Worm (Caenorhabditis elegans): ENCODE measurements around the gene tmbi-4.

tmbi-4 gene

ce11 chrX:9150269-9150744 lies at the start of gene tmbi-4:
Gene tmbi-4, plus strand, starts transcription at chrX:9150694.
- TF ChIP-seq ceh-82 (tag; optimal IDR thresholded peaks at IDR 0.05) (no peak), skn-1 (tag; optimal IDR thresholded peaks at IDR 0.05) (no peak), unc-62 (GFP tag; optimal IDR thresholded peaks at IDR 0.05 in 1 of 2) (peak in 1 of 2 experiments; percentile 87), unc-62 (tag; optimal IDR thresholded peaks at IDR 0.05) (no peak), mep-1 (tag; optimal IDR thresholded peaks at IDR 0.05) (peak; percentile 74), egl-43 (GFP tag; IDR thresholded peaks at IDR 0.05) (no peak), dmd-9 (GFP tag; IDR thresholded peaks at IDR 0.05) (no peak), lin-1 (GFP tag; IDR thresholded peaks at IDR 0.05) (no peak), hmg-1.1 (GFP tag; IDR thresholded peaks at IDR 0.05) (peak; percentile 44), daf-19 (GFP tag; conservative IDR thresholded peaks at IDR 0.05) (no peak), nhr-11 (tag; optimal IDR thresholded peaks at IDR 0.05) (peak; percentile 51), lin-38 (GFP tag; IDR thresholded peaks at IDR 0.05) (peak; percentile 79), spr-3 (GFP tag; optimal IDR thresholded peaks at IDR 0.05) (no peak), lin-15B (tag; optimal IDR thresholded peaks at IDR 0.05) (no peak), Y75B8A.6 (GFP tag; IDR thresholded peaks at IDR 0.05) (no peak), spr-1 (tag; optimal IDR thresholded peaks at IDR 0.05) (no peak), pqm-1 (tag; optimal IDR thresholded peaks at IDR 0.05) (no peak), ceh-20 (GFP tag; IDR thresholded peaks at IDR 0.05) (peak; percentile 36; the same call in 1 of the 2 replicates), ctbp-1 (GFP tag; IDR thresholded peaks at IDR 0.05) (no peak), aly-2 (tag; optimal IDR thresholded peaks at IDR 0.05) (no peak), madf-9 (GFP tag; conservative IDR thresholded peaks at IDR 0.05) (no peak), nhr-237 (tag; optimal IDR thresholded peaks at IDR 0.05) (no peak), zag-1 (tag; optimal IDR thresholded peaks at IDR 0.05) (no peak), arid-1 (GFP tag; conservative IDR thresholded peaks at IDR 0.05) (no peak), F49E8.2 (tag; optimal IDR thresholded peaks at IDR 0.05; ENCODE audit: borderline replicate concordance) (no peak), lin-13 (GFP tag; optimal IDR thresholded peaks at IDR 0.05) (no peak), php-3 (GFP tag; IDR thresholded peaks at IDR 0.05) (no peak), nhr-102 (tag; optimal IDR thresholded peaks at IDR 0.05) (no peak), ces-1 (GFP tag; optimal IDR thresholded peaks at IDR 0.05) (no peak), F37D6.2 (tag; optimal IDR thresholded peaks at IDR 0.05) (no peak), T26A8.4 (GFP tag; IDR thresholded peaks at IDR 0.05) (no peak), Y105C5A.15 (GFP tag; IDR thresholded peaks at IDR 0.05) (no peak), nhr-25 (tag; optimal IDR thresholded peaks at IDR 0.05; ENCODE audit: borderline replicate concordance, insufficient read depth) (no peak), nhr-42 (GFP tag; IDR thresholded peaks at IDR 0.05) (no peak), mxl-3 (GFP tag; optimal IDR thresholded peaks at IDR 0.05) (peak; percentile 33), zip-11 (GFP tag; IDR thresholded peaks at IDR 0.05) (no peak), unc-130 (GFP tag; optimal IDR thresholded peaks at IDR 0.05) (no peak), mes-2 (tag; optimal IDR thresholded peaks at IDR 0.05; ENCODE audit: poor library complexity, severe bottlenecking) (peak; percentile 76), tra-1 (GFP tag; IDR thresholded peaks at IDR 0.05) (no peak), mdl-1 (tag; optimal IDR thresholded peaks at IDR 0.05) (peak in 1 of 2 experiments; percentile 47), daf-16 (GFP tag; optimal IDR thresholded peaks at IDR 0.05) (no peak), daf-16 (tag; optimal IDR thresholded peaks at IDR 0.05) (peak; percentile 90), dve-1 (tag; optimal IDR thresholded peaks at IDR 0.05; ENCODE audit: insufficient read depth) (peak; percentile 65), nhr-76 (tag; optimal IDR thresholded peaks at IDR 0.05) (no peak), cey-2 (tag; optimal IDR thresholded peaks at IDR 0.05; ENCODE audit: borderline replicate concordance, insufficient read depth) (no peak), aha-1 (tag) (peak; percentile 51), daf-8 (GFP tag; IDR thresholded peaks at IDR 0.05) (no peak), R02D3.7 (tag; optimal IDR thresholded peaks at IDR 0.05) (no peak), daf-12 (tag; optimal IDR thresholded peaks at IDR 0.05) (no peak), snpc-1.2 (GFP tag; IDR thresholded peaks at IDR 0.05) (no peak), ztf-7 (tag; optimal IDR thresholded peaks at IDR 0.05) (peak; percentile 12), egl-27 (tag; optimal IDR thresholded peaks at IDR 0.05) (no peak)

Measured in whole organism, L4 larva.